Fruit fly (Drosophila melanogaster) ovary, adult (tissue): Measurements from ENCODE around the gene CG6678.
A peak's percentile ranks its signal among the peaks of the same experiment; 100 is the strongest.

Source experiments
- CG17801 ChIP-seq: fragments of 200-800 bp; optimal IDR thresholded peaks from 2 replicates; lab custom pipeline; 2019; ENCODE audit warnings: missing biosample characterization, mild to moderate bottlenecking, missing genetic modification characterization, moderate library complexity; ENCODE audit not compliant: partially characterized antibody

The CG6678 gene

dm6 chr3R:21941426-21941924, 54.6 kb downstream of the CG6678 start:
- TF ChIP-seq CG17801 (GFP tag; lab: Kevin White, UChicago): no peak

- no peak for TF ChIP-seq CG17801 (GFP tag; lab: Kevin White, UChicago)
Observed at dm6 chr3R:21943982-21944627, 57.3 kb downstream of the CG6678 start.

dm6 chr3R:21944666-21945065, 57.8 kb downstream of the CG6678 start:
- no peak for TF ChIP-seq CG17801 (GFP tag; lab: Kevin White, UChicago)

dm6 chr3R:21945754-21946153, 58.9 kb downstream of the CG6678 start:
- no peak for TF ChIP-seq CG17801 (GFP tag; lab: Kevin White, UChicago)

- peak; percentile 31 for TF ChIP-seq CG17801 (GFP tag; lab: Kevin White, UChicago)
Observed at dm6 chr3R:21948081-21948480, 61.3 kb downstream of the CG6678 start.

- peak; percentile 26 for TF ChIP-seq CG17801 (GFP tag; lab: Kevin White, UChicago)
Observed at dm6 chr3R:21948691-21949560, 62.1 kb downstream of the CG6678 start, which contains the start of gene Eip93F. Gene Eip93F, plus strand, starts transcription at chr3R:21949114.

dm6 chr3R:21949561-21949862, 62.7 kb downstream of the CG6678 start:
- TF ChIP-seq CG17801 (GFP tag; lab: Kevin White, UChicago): no peak

- TF ChIP-seq CG17801 (GFP tag; lab: Kevin White, UChicago): no peak
Observed at dm6 chr3R:21951386-21951785, 64.6 kb downstream of the CG6678 start.

- no peak for TF ChIP-seq CG17801 (GFP tag; lab: Kevin White, UChicago)
Observed at dm6 chr3R:21954056-21954650, 67.3 kb downstream of the CG6678 start.

dm6 chr3R:21956340-21956739, 69.5 kb downstream of the CG6678 start:
- TF ChIP-seq CG17801 (GFP tag; lab: Kevin White, UChicago): no peak
